ENCODE assay signal across 2 fruit fly cellular contexts in genomic region chr3L:11244024-11244576, dm6.
TF ChIP-seq lines count a peak whose summit lies in the region.

No protein-coding gene starts in this region.

- TF ChIP-seq CTCF in whole organism, embryonic (GFP tag; optimal IDR thresholded peaks at IDR 0.05; lab: Kevin White, UChicago): no peak

TF ChIP-seq in whole organism, embryonic, 481 proteins besides CTCF, POLR2A, EP300 and RAD21:
- TF ChIP-seq zen (tag; optimal IDR thresholded peaks at IDR 0.05; lab: Kevin White, UChicago) (peak; percentile 30), Kr (GFP tag; optimal IDR thresholded peaks at IDR 0.05; lab: Kevin White, UChicago) (peak; percentile 45), CG13894 (tag; optimal IDR thresholded peaks at IDR 0.05; lab: Kevin White, UChicago) (peak; percentile 89), CG8388 (GFP tag; optimal IDR thresholded peaks at IDR 0.05; lab: Kevin White, UChicago) (peak; percentile 5), z (GFP tag; IDR thresholded peaks at IDR 0.05; lab: Robert Waterston, UW) (peak; percentile 78; the same call in 2 of the 3 replicates), bab2 (GFP tag; optimal IDR thresholded peaks at IDR 0.05; lab: Kevin White, UChicago) (no peak), CG9727 (GFP tag; optimal IDR thresholded peaks at IDR 0.05; lab: Kevin White, UChicago) (peak; percentile 16), D (optimal IDR thresholded peaks at IDR 0.05; lab: Kevin White, UChicago) (peak; percentile 69), D (GFP tag; optimal IDR thresholded peaks at IDR 0.05; lab: Kevin White, UChicago) (no peak), da (GFP tag; optimal IDR thresholded peaks at IDR 0.05; lab: Kevin White, UChicago) (no peak), Ada2b (GFP tag; IDR thresholded peaks at IDR 0.05; lab: Robert Waterston, UW) (no peak), zf30C (GFP tag; optimal IDR thresholded peaks at IDR 0.05; lab: Kevin White, UChicago) (peak; percentile 17), abd-A (tag; optimal IDR thresholded peaks at IDR 0.05; lab: Kevin White, UChicago) (peak; percentile 18), fru (optimal IDR thresholded peaks at IDR 0.05; lab: Kevin White, UChicago) (no peak), pfk (GFP tag; optimal IDR thresholded peaks at IDR 0.05; lab: Kevin White, UChicago) (peak; percentile 54), kni (GFP tag; optimal IDR thresholded peaks at IDR 0.05; lab: Kevin White, UChicago) (peak; percentile 36), pros (GFP tag; optimal IDR thresholded peaks at IDR 0.05; lab: Kevin White, UChicago) (peak; percentile 92), Med (GFP tag; lab: Kevin White, UChicago) (peak; percentile 35), crol (GFP tag; IDR thresholded peaks at IDR 0.05; lab: Robert Waterston, UW) (0 out of 2 replicates have a peak, but pooled peaks have one; percentile 17), scrt (GFP tag; optimal IDR thresholded peaks at IDR 0.05; lab: Kevin White, UChicago) (no peak), CG12391 (tag; optimal IDR thresholded peaks at IDR 0.05; lab: Kevin White, UChicago) (peak; percentile 9), sens (GFP tag; lab: Kevin White, UChicago) (no peak), chinmo (GFP tag; IDR thresholded peaks at IDR 0.05; lab: Robert Waterston, UW; ENCODE audit: partially characterized antibody) (0 out of 4 replicates have a peak, but pooled peaks have one; percentile 12), twi (tag; optimal IDR thresholded peaks at IDR 0.05; lab: Kevin White, UChicago) (peak; percentile 98)

TF ChIP-seq in whole organism, prepupa, 60 proteins besides CTCF, POLR2A, EP300 and RAD21:
- TF ChIP-seq CG1621 (tag; optimal IDR thresholded peaks at IDR 0.05; lab: Kevin White, UChicago) (no peak), Eip78C (GFP tag; lab: Kevin White, UChicago) (peak; percentile 24), CG8632 (GFP tag; optimal IDR thresholded peaks at IDR 0.05; lab: Kevin White, UChicago) (no peak), Eip93F (GFP tag; optimal IDR thresholded peaks at IDR 0.05; lab: Kevin White, UChicago) (no peak)
